Worm (Caenorhabditis elegans): Measurements from ENCODE around the gene F39B3.7.
A peak's percentile ranks its signal among the peaks of the same experiment; 100 is the strongest.
"Not testable (repeated sequence)": the region's sequence is repeated elsewhere in the genome, so short reads cannot be mapped to it uniquely, and the experiment has no call there.

The F39B3.7 gene

ce11 chrX:17550755-17551154 lies 16.5 kb downstream of the F39B3.7 start, which contains the start of gene hlh-28:
Gene hlh-28 (plus strand): TSS chrX:17551055.
- not testable (repeated sequence) for TF ChIP-seq egl-5, daf-12, egl-27 (tag; optimal IDR thresholded peaks at IDR 0.05)

- TF ChIP-seq unc-62 (GFP tag; optimal IDR thresholded peaks at IDR 0.05); fos-1 (tag; optimal IDR thresholded peaks at IDR 0.05); unc-39 (tag; optimal IDR thresholded peaks at IDR 0.05): not testable (repeated sequence)
Measured at ce11 chrX:17548539-17548938, 18.7 kb downstream of the F39B3.7 start, which contains the start of gene hlh-29. Gene hlh-29 (minus strand): TSS chrX:17548639.

- TF ChIP-seq pqm-1 (tag; optimal IDR thresholded peaks at IDR 0.05) (no peak), aly-2 (tag; optimal IDR thresholded peaks at IDR 0.05) (no peak), elt-3 (tag; optimal IDR thresholded peaks at IDR 0.05) (no peak), egl-5 (tag; optimal IDR thresholded peaks at IDR 0.05) (no peak), egl-27 (tag; optimal IDR thresholded peaks at IDR 0.05) (no peak), ZK546.5 (tag; optimal IDR thresholded peaks at IDR 0.05) (no peak), elt-1 (tag; optimal IDR thresholded peaks at IDR 0.05) (no peak), nhr-237 (tag; optimal IDR thresholded peaks at IDR 0.05) (no peak), lin-39 (tag; optimal IDR thresholded peaks at IDR 0.05) (no peak), lin-15B (tag; optimal IDR thresholded peaks at IDR 0.05) (no peak), ceh-9 (tag; optimal IDR thresholded peaks at IDR 0.05) (no peak), nfya-1 (tag; optimal IDR thresholded peaks at IDR 0.05; ENCODE audit: insufficient read depth) (peak; percentile 13), hmg-11 (tag; optimal IDR thresholded peaks at IDR 0.05) (peak; percentile 75), ama-1 (optimal IDR thresholded peaks at IDR 0.05) (no peak), nhr-25 (tag; optimal IDR thresholded peaks at IDR 0.05) (no peak), tbx-2 (tag; optimal IDR thresholded peaks at IDR 0.05) (peak; percentile 70), ceh-28 (tag; optimal IDR thresholded peaks at IDR 0.05) (peak; percentile 67), elt-2 (tag; optimal IDR thresholded peaks at IDR 0.05) (peak; percentile 12), daf-12 (tag; optimal IDR thresholded peaks at IDR 0.05) (no peak), nhr-76 (tag; optimal IDR thresholded peaks at IDR 0.05) (no peak), sea-2 (GFP tag; optimal IDR thresholded peaks at IDR 0.05) (no peak), nhr-12 (tag; optimal IDR thresholded peaks at IDR 0.05) (no peak), fos-1 (tag; optimal IDR thresholded peaks at IDR 0.05) (no peak), nhr-28 (tag; optimal IDR thresholded peaks at IDR 0.05) (no peak), jun-1 (tag; optimal IDR thresholded peaks at IDR 0.05) (no peak), ztf-4 (tag; optimal IDR thresholded peaks at IDR 0.05) (no peak), nhr-11 (tag; optimal IDR thresholded peaks at IDR 0.05) (no peak), nhr-23 (tag; optimal IDR thresholded peaks at IDR 0.05) (no peak), unc-62 (GFP tag; optimal IDR thresholded peaks at IDR 0.05) (no peak), ceh-16 (tag; optimal IDR thresholded peaks at IDR 0.05) (no peak), fkh-2 (tag; optimal IDR thresholded peaks at IDR 0.05) (no peak), unc-39 (tag; optimal IDR thresholded peaks at IDR 0.05) (no peak), nhr-43 (tag; optimal IDR thresholded peaks at IDR 0.05; ENCODE audit: poor library complexity, severe bottlenecking) (peak; percentile 53), lsy-12 (tag; optimal IDR thresholded peaks at IDR 0.05) (peak; percentile 57), nhr-67 (tag; optimal IDR thresholded peaks at IDR 0.05) (no peak), ztf-11 (tag; optimal IDR thresholded peaks at IDR 0.05) (no peak), ceh-82 (tag; optimal IDR thresholded peaks at IDR 0.05) (no peak), zag-1 (tag; optimal IDR thresholded peaks at IDR 0.05) (no peak), mdl-1 (tag; optimal IDR thresholded peaks at IDR 0.05) (no peak), nhr-77 (tag; optimal IDR thresholded peaks at IDR 0.05) (no peak), skn-1 (tag; optimal IDR thresholded peaks at IDR 0.05) (peak; percentile 8), snpc-4 (tag; optimal IDR thresholded peaks at IDR 0.05) (no peak), eor-1 (tag; optimal IDR thresholded peaks at IDR 0.05) (no peak), mml-1 (tag; optimal IDR thresholded peaks at IDR 0.05) (no peak), fkh-10 (GFP tag; optimal IDR thresholded peaks at IDR 0.05) (no peak), R02D3.7 (tag; optimal IDR thresholded peaks at IDR 0.05) (no peak), pha-4 (tag; optimal IDR thresholded peaks at IDR 0.05) (peak; percentile 30)
Measured at ce11 chrX:17545498-17545897, 21.8 kb downstream of the F39B3.7 start.

Measured in whole organism, L3 larva.